Fruit fly (Drosophila melanogaster): ENCODE results near the gene FoxP.

Gene FoxP

dm6 chr3R:9710886-9711285 is 19.8 kb downstream of the FoxP start, which contains the start of the genes trbd and dmt (continued):
- TF ChIP-seq CG6689 (GFP tag; IDR thresholded peaks at IDR 0.05), result no peak
- peak; percentile 81 for TF ChIP-seq CG2116 (GFP tag; optimal IDR thresholded peaks at IDR 0.05)
- TF ChIP-seq CG7928 (GFP tag; optimal IDR thresholded peaks at IDR 0.05), result peak; percentile 99
- no peak for TF ChIP-seq CG7556 (GFP tag; optimal IDR thresholded peaks at IDR 0.05)
- no peak for TF ChIP-seq jing (GFP tag; optimal IDR thresholded peaks at IDR 0.05)
- peak; percentile 90 for TF ChIP-seq HmgD (GFP tag; optimal IDR thresholded peaks at IDR 0.05)
- no peak for TF ChIP-seq CG2889 (GFP tag; IDR thresholded peaks at IDR 0.05)
- TF ChIP-seq MESR4 (GFP tag; optimal IDR thresholded peaks at IDR 0.05), result peak; percentile 94
- TF ChIP-seq Poxn (GFP tag; IDR thresholded peaks at IDR 0.05), result no peak
- no peak for TF ChIP-seq CG8388 (GFP tag; optimal IDR thresholded peaks at IDR 0.05)
- no peak for TF ChIP-seq grau (tag; optimal IDR thresholded peaks at IDR 0.05)
- no peak for TF ChIP-seq CG1529 (GFP tag; optimal IDR thresholded peaks at IDR 0.05)
- TF ChIP-seq Dek (tag; optimal IDR thresholded peaks at IDR 0.05), result no peak
- no peak for TF ChIP-seq dysf (GFP tag; IDR thresholded peaks at IDR 0.05)
- no peak for TF ChIP-seq prd (optimal IDR thresholded peaks at IDR 0.05)
- no peak for TF ChIP-seq prd (GFP tag; IDR thresholded peaks at IDR 0.05)
- no peak for TF ChIP-seq Dfd (GFP tag; optimal IDR thresholded peaks at IDR 0.05)
- TF ChIP-seq sisA (GFP tag; IDR thresholded peaks at IDR 0.05), result no peak
- TF ChIP-seq Hand (GFP tag; optimal IDR thresholded peaks at IDR 0.05), result no peak
- TF ChIP-seq Ada2b (GFP tag; IDR thresholded peaks at IDR 0.05), result no peak
- no peak for TF ChIP-seq CG32532 (GFP tag; IDR thresholded peaks at IDR 0.05)
- TF ChIP-seq sens (GFP tag), result no peak
- TF ChIP-seq br (optimal IDR thresholded peaks at IDR 0.05), result no peak
- TF ChIP-seq ATbp (GFP tag; optimal IDR thresholded peaks at IDR 0.05), result no peak
- TF ChIP-seq gcm (GFP tag; optimal IDR thresholded peaks at IDR 0.05), result no peak
- peak; percentile 34 for TF ChIP-seq CG10979 (tag; optimal IDR thresholded peaks at IDR 0.05)
- TF ChIP-seq CG11085 (GFP tag; IDR thresholded peaks at IDR 0.05), result no peak
- no peak for TF ChIP-seq az2 (GFP tag; optimal IDR thresholded peaks at IDR 0.05)
- TF ChIP-seq nerfin-2 (GFP tag; IDR thresholded peaks at IDR 0.05; ENCODE audit: partially characterized antibody), result no peak
- no peak for TF ChIP-seq CG14710 (tag; optimal IDR thresholded peaks at IDR 0.05)
- no peak for TF ChIP-seq nom (GFP tag; optimal IDR thresholded peaks at IDR 0.05)
- TF ChIP-seq lmd (GFP tag; IDR thresholded peaks at IDR 0.05), result no peak
- TF ChIP-seq ara (GFP tag; IDR thresholded peaks at IDR 0.05), result no peak
- TF ChIP-seq pb (GFP tag; optimal IDR thresholded peaks at IDR 0.05), result no peak
- TF ChIP-seq fru (optimal IDR thresholded peaks at IDR 0.05), result no peak
- TF ChIP-seq Abd-B (GFP tag; optimal IDR thresholded peaks at IDR 0.05), result no peak
- peak; percentile 66 for TF ChIP-seq CG1647 (GFP tag; optimal IDR thresholded peaks at IDR 0.05)
- TF ChIP-seq CG4707 (GFP tag; optimal IDR thresholded peaks at IDR 0.05), result no peak
- TF ChIP-seq corto (GFP tag; optimal IDR thresholded peaks at IDR 0.05), result no peak
- TF ChIP-seq Ravus (GFP tag; IDR thresholded peaks at IDR 0.05), result no peak
- TF ChIP-seq CG8290 (GFP tag; optimal IDR thresholded peaks at IDR 0.05), result peak; percentile 67
- TF ChIP-seq CG8290 (tag; optimal IDR thresholded peaks at IDR 0.05), result no peak
- TF ChIP-seq CG5180 (GFP tag; optimal IDR thresholded peaks at IDR 0.05), result no peak
- no peak for TF ChIP-seq zf30C (GFP tag; optimal IDR thresholded peaks at IDR 0.05)
- TF ChIP-seq CG9797 (GFP tag; optimal IDR thresholded peaks at IDR 0.05), result peak; percentile 96
- TF ChIP-seq mam (GFP tag; optimal IDR thresholded peaks at IDR 0.05), result peak; percentile 81
- peak; percentile 29 for TF ChIP-seq Mes4 (GFP tag; optimal IDR thresholded peaks at IDR 0.05)
- no peak for TF ChIP-seq CG13296 (GFP tag; optimal IDR thresholded peaks at IDR 0.05)
- TF ChIP-seq CG7745 (tag; optimal IDR thresholded peaks at IDR 0.05), result no peak
- TF ChIP-seq kay (GFP tag; optimal IDR thresholded peaks at IDR 0.05), result no peak
- no peak for TF ChIP-seq usp (GFP tag; optimal IDR thresholded peaks at IDR 0.05)
- TF ChIP-seq CG8478 (optimal IDR thresholded peaks at IDR 0.05), result no peak
- peak; percentile 53 for TF ChIP-seq CG9609 (GFP tag; optimal IDR thresholded peaks at IDR 0.05)
- TF ChIP-seq fd96Cb (tag; optimal IDR thresholded peaks at IDR 0.05), result no peak
